Worm (Caenorhabditis elegans) whole organism, L2 larva: ENCODE measurements around the gene C49C3.9.

ENCODE experiments used
- C34F6.9 ChIP-seq: fragments of 150-350 bp; optimal IDR thresholded peaks from 2 replicates; lab custom pipeline; 2014; ENCODE audit warnings: missing biosample characterization, missing genetic modification characterization
- F13H6.1 ChIP-seq: sonication (generic microtip); optimal IDR thresholded peaks from 2 replicates; lab custom pipeline; 2016; ENCODE audit warnings: missing genetic modification characterization, missing compliant biosample characterization
- ZK546.5 ChIP-seq: sonication (generic microtip); optimal IDR thresholded peaks from 2 replicates; lab custom pipeline; 2017; ENCODE audit warnings: missing biosample characterization, missing genetic modification characterization
- alr-1 ChIP-seq: fragments of 150-350 bp; optimal IDR thresholded peaks from 2 replicates; lab custom pipeline; 2014; ENCODE audit warnings: missing biosample characterization, missing genetic modification characterization
- ama-1 ChIP-seq: fragments of 150-350 bp; optimal IDR thresholded peaks from 2 replicates; lab custom pipeline; 2018; ENCODE audit warnings: inconsistent platforms
- blmp-1 ChIP-seq: sonication (generic microtip); optimal IDR thresholded peaks from 2 replicates; lab custom pipeline; 2017; ENCODE audit warnings: missing genetic modification characterization, mild to moderate bottlenecking, missing compliant biosample characterization, antibody characterized with exemption, moderate library complexity; ENCODE audit not compliant: insufficient read depth
- ceh-16 ChIP-seq: fragments of 150-350 bp; optimal IDR thresholded peaks from 2 replicates; lab custom pipeline; 2014; ENCODE audit warnings: missing biosample characterization, missing genetic modification characterization
- ceh-82 ChIP-seq: fragments of 150-350 bp; optimal IDR thresholded peaks from 2 replicates; lab custom pipeline; 2014; ENCODE audit warnings: missing biosample characterization, missing genetic modification characterization
- crh-2 ChIP-seq: sonication (generic microtip); optimal IDR thresholded peaks from 2 replicates; lab custom pipeline; 2017; ENCODE audit warnings: missing biosample characterization, missing genetic modification characterization
- dmd-4 ChIP-seq: sonication (generic microtip); optimal IDR thresholded peaks from 2 replicates; lab custom pipeline; 2017; ENCODE audit warnings: missing biosample characterization, missing genetic modification characterization
- egl-27 ChIP-seq: sonication (generic microtip); optimal IDR thresholded peaks from 3 replicates; lab custom pipeline; 2017; ENCODE audit warnings: missing biosample characterization, missing genetic modification reagents, missing genetic modification characterization
- elt-1 ChIP-seq: fragments of 150-350 bp; optimal IDR thresholded peaks from 2 replicates; lab custom pipeline; 2014; ENCODE audit warnings: missing biosample characterization, missing genetic modification characterization
- elt-3 ChIP-seq: sonication (generic microtip); optimal IDR thresholded peaks from 2 replicates; lab custom pipeline; 2017; ENCODE audit warnings: missing biosample characterization, missing genetic modification characterization
- lin-11 ChIP-seq: fragments of 150-350 bp; sonication (generic microtip); optimal IDR thresholded peaks from 2 replicates; lab custom pipeline; 2014; ENCODE audit warnings: missing biosample characterization, missing genetic modification characterization, inconsistent platforms, mixed read lengths
- lin-39 ChIP-seq: fragments of 150-350 bp; optimal IDR thresholded peaks from 2 replicates; lab custom pipeline; 2014; ENCODE audit warnings: missing biosample characterization, missing genetic modification reagents, missing genetic modification characterization
- mab-5 ChIP-seq: fragments of 150-350 bp; optimal IDR thresholded peaks from 2 replicates; lab custom pipeline; 2014; ENCODE audit warnings: missing biosample characterization, missing genetic modification characterization
- mbf-1 ChIP-seq: sonication (generic microtip); optimal IDR thresholded peaks from 2 replicates; lab custom pipeline; 2017; ENCODE audit warnings: missing biosample characterization, missing genetic modification characterization
- mdl-1 ChIP-seq, 2 experiments: fragments of 150-350 bp in 1 of 2; sonication (generic microtip) in 1 of 2; optimal IDR thresholded peaks; 2 replicates each; lab custom pipeline; 2017; ENCODE audit warnings: missing biosample characterization in 2 of 2, missing genetic modification characterization in 2 of 2
- nhr-11 ChIP-seq: fragments of 150-350 bp; optimal IDR thresholded peaks from 2 replicates; lab custom pipeline; 2014; ENCODE audit warnings: missing biosample characterization, missing genetic modification characterization
- nhr-129 ChIP-seq: fragments of 150-350 bp; optimal IDR thresholded peaks from 2 replicates; lab custom pipeline; 2014; ENCODE audit warnings: missing biosample characterization, missing genetic modification characterization
- nhr-21 ChIP-seq: fragments of 150-350 bp; optimal IDR thresholded peaks from 2 replicates; lab custom pipeline; 2014; ENCODE audit warnings: missing biosample characterization, missing genetic modification characterization
- nhr-23 ChIP-seq: fragments of 150-350 bp; optimal IDR thresholded peaks from 2 replicates; lab custom pipeline; 2014; ENCODE audit warnings: missing biosample characterization, missing genetic modification reagents, missing genetic modification characterization
- nhr-237 ChIP-seq: fragments of 150-350 bp; optimal IDR thresholded peaks from 2 replicates; lab custom pipeline; 2014; ENCODE audit warnings: missing biosample characterization, missing genetic modification characterization
- nhr-25 ChIP-seq: fragments of 150-350 bp; sonication (generic microtip); optimal IDR thresholded peaks from 3 replicates; lab custom pipeline; 2014; ENCODE audit warnings: missing biosample characterization, missing genetic modification characterization
- nhr-6 ChIP-seq: fragments of 150-350 bp; optimal IDR thresholded peaks from 2 replicates; lab custom pipeline; 2014; ENCODE audit warnings: missing biosample characterization, missing genetic modification characterization
- nhr-77 ChIP-seq: fragments of 150-350 bp; optimal IDR thresholded peaks from 2 replicates; lab custom pipeline; 2014; ENCODE audit warnings: missing biosample characterization, missing genetic modification characterization
- skn-1 ChIP-seq: sonication (generic microtip); optimal IDR thresholded peaks from 2 replicates; lab custom pipeline; 2017; ENCODE audit warnings: missing biosample characterization, missing genetic modification characterization
- sma-9 ChIP-seq, 2 experiments: fragments of 150-350 bp in 1 of 2; sonication (generic microtip) in 1 of 2; optimal IDR thresholded peaks; 2 replicates each; lab custom pipeline; 2014 to 2016; ENCODE audit warnings: missing genetic modification characterization in 2 of 2, mild to moderate bottlenecking in 1 of 2, missing biosample characterization in 1 of 2, missing compliant biosample characterization in 1 of 2, missing genetic modification reagents in 1 of 2, moderate library complexity in 1 of 2
- snpc-4 ChIP-seq: fragments of 150-350 bp; optimal IDR thresholded peaks from 2 replicates; lab custom pipeline; 2014; ENCODE audit warnings: missing biosample characterization, missing genetic modification characterization
- unc-39 ChIP-seq: fragments of 150-350 bp; optimal IDR thresholded peaks from 2 replicates; lab custom pipeline; 2014; ENCODE audit warnings: missing biosample characterization, missing genetic modification characterization
- unc-62 ChIP-seq: fragments of 150-350 bp; optimal IDR thresholded peaks from 2 replicates; lab custom pipeline; 2014; ENCODE audit warnings: missing biosample characterization, missing genetic modification reagents, missing genetic modification characterization
- zag-1 ChIP-seq: fragments of 150-350 bp; optimal IDR thresholded peaks from 2 replicates; lab custom pipeline; 2014; ENCODE audit warnings: missing biosample characterization, missing genetic modification characterization
- ztf-1 ChIP-seq: fragments of 200-800 bp; sonication (Bioruptor generic); conservative IDR thresholded peaks from 2 replicates; pipeline ENCODE4 v1.3.6; 2022; ENCODE audit warnings: missing genetic modification characterization, missing compliant biosample characterization
- ztf-11 ChIP-seq: sonication (generic microtip); optimal IDR thresholded peaks from 2 replicates; lab custom pipeline; 2017; ENCODE audit warnings: missing biosample characterization, missing genetic modification characterization
- ztf-4 ChIP-seq: fragments of 150-350 bp; optimal IDR thresholded peaks from 2 replicates; lab custom pipeline; 2014; ENCODE audit warnings: missing biosample characterization, missing genetic modification characterization

C49C3.9 gene

ce11 chrIV:17376127-17376526 lies 34.0 kb upstream of the C49C3.9 start, which contains the start of gene haf-1:
haf-1 (plus strand) TSS chrIV:17376427.
- TF ChIP-seq ztf-11 (tag; lab: Kevin White, UChicago) (no peak), nhr-21 (tag; lab: Kevin White, UChicago) (no peak), skn-1 (tag; lab: Kevin White, UChicago) (no peak), F13H6.1 (no peak), nhr-237 (no peak), unc-39 (no peak), sma-9 (GFP tag; optimal IDR thresholded peaks at IDR 0.05; lab: Kevin White, UChicago) (no peak), sma-9 (tag; optimal IDR thresholded peaks at IDR 0.05; lab: Kevin White, UChicago) (no peak), snpc-4 (tag; lab: Kevin White, UChicago) (no peak), nhr-77 (tag; lab: Kevin White, UChicago) (no peak), nhr-6 (tag; lab: Kevin White, UChicago) (no peak), dmd-4 (tag; lab: Kevin White, UChicago) (no peak), zag-1 (tag; lab: Kevin White, UChicago) (no peak), elt-1 (no peak), mbf-1 (tag; lab: Kevin White, UChicago) (no peak), crh-2 (tag; lab: Kevin White, UChicago) (no peak)

- TF ChIP-seq egl-27 (tag; lab: Kevin White, UChicago) (no peak), mab-5 (tag; lab: Kevin White, UChicago) (no peak), ama-1 (no peak), lin-39 (tag; lab: Kevin White, UChicago) (no peak), ztf-11 (tag; lab: Kevin White, UChicago) (no peak), nhr-11 (tag; lab: Kevin White, UChicago) (no peak), alr-1 (no peak), ceh-16 (tag; lab: Kevin White, UChicago) (no peak), nhr-23 (tag; lab: Kevin White, UChicago) (no peak), ztf-1 (GFP tag; lab: Robert Waterston, UW) (no peak)
Measured at ce11 chrIV:17371469-17371868, 29.4 kb upstream of the C49C3.9 start, which contains the start of gene C30H6.5. C30H6.5 (plus strand) TSS chrIV:17371769.

- no peak for TF ChIP-seq ztf-1 (GFP tag; lab: Robert Waterston, UW)
- TF ChIP-seq ZK546.5 (tag; lab: Kevin White, UChicago): no peak
- TF ChIP-seq mbf-1 (tag; lab: Kevin White, UChicago): no peak
Measured at ce11 chrIV:17368292-17368691, 26.2 kb upstream of the C49C3.9 start, which contains the start of gene trh-1. trh-1 (plus strand) TSS chrIV:17368592.

ce11 chrIV:17367294-17367693 lies 25.2 kb upstream of the C49C3.9 start, which contains the start of gene zipt-17:
zipt-17 (minus strand) TSS chrIV:17367394.
- no peak for TF ChIP-seq lin-39 (tag; lab: Kevin White, UChicago)
- TF ChIP-seq ztf-1 (GFP tag; lab: Robert Waterston, UW): no peak
- TF ChIP-seq alr-1: no peak
- TF ChIP-seq ceh-82 (tag; lab: Kevin White, UChicago): no peak
- no peak for TF ChIP-seq crh-2 (tag; lab: Kevin White, UChicago)
- TF ChIP-seq mab-5 (tag; lab: Kevin White, UChicago): no peak
- no peak for TF ChIP-seq C34F6.9 (tag; lab: Kevin White, UChicago)
- no peak for TF ChIP-seq ceh-16 (tag; lab: Kevin White, UChicago)
- no peak for TF ChIP-seq F13H6.1
- TF ChIP-seq ztf-4 (tag; lab: Kevin White, UChicago): no peak
- TF ChIP-seq nhr-25 (tag; lab: Kevin White, UChicago): no peak
- TF ChIP-seq nhr-129: no peak
- TF ChIP-seq unc-39: no peak
- no peak for TF ChIP-seq skn-1 (tag; lab: Kevin White, UChicago)

- TF ChIP-seq ceh-82 (tag; lab: Kevin White, UChicago) (no peak), skn-1 (tag; lab: Kevin White, UChicago) (no peak), nhr-77 (tag; lab: Kevin White, UChicago) (no peak), lin-11 (tag; lab: Kevin White, UChicago) (no peak), nhr-23 (tag; lab: Kevin White, UChicago) (no peak), unc-62 (no peak)
Measured at ce11 chrIV:17361143-17361542, 19.0 kb upstream of the C49C3.9 start, which contains the start of gene clec-202. clec-202 (plus strand) TSS chrIV:17361443.

- no peak for TF ChIP-seq nhr-77 (tag; lab: Kevin White, UChicago)
- no peak for TF ChIP-seq blmp-1 (tag; lab: Kevin White, UChicago)
- TF ChIP-seq nhr-25 (tag; lab: Kevin White, UChicago): no peak
- TF ChIP-seq mdl-1 (tag; optimal IDR thresholded peaks at IDR 0.05; lab: Kevin White, UChicago): no peak
- TF ChIP-seq elt-3 (tag; lab: Kevin White, UChicago): no peak
- no peak for TF ChIP-seq skn-1 (tag; lab: Kevin White, UChicago)
Measured at ce11 chrIV:17351586-17351985, 9.5 kb upstream of the C49C3.9 start, which contains the start of gene clec-199. clec-199 (plus strand) TSS chrIV:17351886.
